Fruit fly (Drosophila melanogaster): ENCODE results near the gene Argk2.
A peak's percentile ranks its signal among the peaks of the same experiment; 100 is the strongest.

Argk2 gene

dm6 chr3L:9072731-9073385 is 25.6 kb downstream of the Argk2 start, which contains the start of the genes CG4911 and CG4942 (continued):
- TF ChIP-seq eve (GFP tag; optimal IDR thresholded peaks at IDR 0.05) (peak in 1 of 2 experiments; percentile 47), nerfin-1 (tag; optimal IDR thresholded peaks at IDR 0.05) (peak; percentile 61), Adf1 (GFP tag; IDR thresholded peaks at IDR 0.05) (peak; percentile 19; the same call in 1 of the 2 replicates), CG13894 (tag; optimal IDR thresholded peaks at IDR 0.05) (peak; percentile 36), tll (GFP tag; optimal IDR thresholded peaks at IDR 0.05) (no peak), sr (GFP tag; IDR thresholded peaks at IDR 0.05) (no peak), ham (GFP tag; IDR thresholded peaks at IDR 0.05) (no peak), Sry-β (GFP tag; optimal IDR thresholded peaks at IDR 0.05) (peak; percentile 37), hb (GFP tag; IDR thresholded peaks at IDR 0.05; ENCODE audit: partially characterized antibody) (no peak), CG1024 (GFP tag; IDR thresholded peaks at IDR 0.05) (0 out of 2 replicates have a peak, but pooled peaks have one; percentile 22), sim (GFP tag; IDR thresholded peaks at IDR 0.05) (peak; percentile 28; the same call in 1 of the 2 replicates), inv (GFP tag; IDR thresholded peaks at IDR 0.05; ENCODE audit: partially characterized antibody) (no peak), CG9797 (GFP tag; optimal IDR thresholded peaks at IDR 0.05) (peak; percentile 79), CG34422 (GFP tag; IDR thresholded peaks at IDR 0.05) (peak; percentile 42), CG17829 (tag; optimal IDR thresholded peaks at IDR 0.05) (peak; percentile 74), Doc3 (GFP tag; IDR thresholded peaks at IDR 0.05; ENCODE audit: partially characterized antibody) (no peak), Nf-YA (GFP tag; IDR thresholded peaks at IDR 0.05) (0 out of 2 replicates have a peak, but pooled peaks have one; percentile 27), klu (GFP tag; IDR thresholded peaks at IDR 0.05) (peak; percentile 53; the same call in 1 of the 2 replicates), jumu (GFP tag; optimal IDR thresholded peaks at IDR 0.05) (no peak), slou (GFP tag; optimal IDR thresholded peaks at IDR 0.05) (no peak), CG12071 (GFP tag; optimal IDR thresholded peaks at IDR 0.05) (no peak), ftz-f1 (GFP tag; optimal IDR thresholded peaks at IDR 0.05) (peak; percentile 67), CG9437 (GFP tag; optimal IDR thresholded peaks at IDR 0.05) (peak; percentile 73), tna (GFP tag; IDR thresholded peaks at IDR 0.05; ENCODE audit: partially characterized antibody) (no peak), CG32532 (GFP tag; IDR thresholded peaks at IDR 0.05) (peak; percentile 83), CG34224 (GFP tag; IDR thresholded peaks at IDR 0.05; ENCODE audit: partially characterized antibody) (no peak; the same call in 2 of the 3 replicates), HLH3B (GFP tag; IDR thresholded peaks at IDR 0.05) (peak; percentile 53; the same call in 1 of the 2 replicates), CG7271 (tag; optimal IDR thresholded peaks at IDR 0.05) (no peak), Abd-B (GFP tag; optimal IDR thresholded peaks at IDR 0.05) (peak; percentile 34), ab (GFP tag; optimal IDR thresholded peaks at IDR 0.05) (peak; percentile 29), dan (GFP tag; IDR thresholded peaks at IDR 0.05) (no peak), amos (GFP tag; IDR thresholded peaks at IDR 0.05; ENCODE audit: partially characterized antibody) (no peak), D19A (tag; optimal IDR thresholded peaks at IDR 0.05) (peak; percentile 47), unpg (GFP tag; optimal IDR thresholded peaks at IDR 0.05) (peak; percentile 33), corto (GFP tag; optimal IDR thresholded peaks at IDR 0.05) (no peak), CG2129 (GFP tag; IDR thresholded peaks at IDR 0.05; ENCODE audit: partially characterized antibody) (no peak), CG11695 (GFP tag; IDR thresholded peaks at IDR 0.05) (no peak), cg (GFP tag; optimal IDR thresholded peaks at IDR 0.05) (no peak), stwl (tag; optimal IDR thresholded peaks at IDR 0.05) (peak; percentile 48), peb (GFP tag; IDR thresholded peaks at IDR 0.05) (no peak), Stat92E (GFP tag; optimal IDR thresholded peaks at IDR 0.05) (no peak), CG15073 (GFP tag; optimal IDR thresholded peaks at IDR 0.05) (no peak), Dek (tag; optimal IDR thresholded peaks at IDR 0.05) (peak; percentile 58), cad (GFP tag; optimal IDR thresholded peaks at IDR 0.05) (no peak), Opbp (GFP tag; IDR thresholded peaks at IDR 0.05; ENCODE audit: partially characterized antibody) (no peak), CG3281 (GFP tag; optimal IDR thresholded peaks at IDR 0.05) (peak; percentile 57), slbo (GFP tag; IDR thresholded peaks at IDR 0.05) (peak; percentile 86), MTF-1 (GFP tag; optimal IDR thresholded peaks at IDR 0.05; ENCODE audit: borderline replicate concordance) (no peak)
